Fruit fly (Drosophila melanogaster): Measurements from ENCODE around the gene Acbp2.

dm6 chr3L:7128214-7129008 is 3.3 kb upstream of the Acbp2 start, which contains the start of the genes Acbp4 and Acbp6:
- TF ChIP-seq gl (tag; optimal IDR thresholded peaks at IDR 0.05): no peak
- TF ChIP-seq CG15710 (tag; optimal IDR thresholded peaks at IDR 0.05): no peak
- TF ChIP-seq CG8159 (tag; optimal IDR thresholded peaks at IDR 0.05): no peak
- TF ChIP-seq Snoo (tag; optimal IDR thresholded peaks at IDR 0.05): no peak
- TF ChIP-seq Pif1B (GFP tag; optimal IDR thresholded peaks at IDR 0.05): no peak
- TF ChIP-seq CG13204 (GFP tag; optimal IDR thresholded peaks at IDR 0.05): no peak
- no peak for TF ChIP-seq CG14655 (GFP tag; optimal IDR thresholded peaks at IDR 0.05)
- TF ChIP-seq CG9948 (tag; optimal IDR thresholded peaks at IDR 0.05): no peak
- TF ChIP-seq fd96Ca (GFP tag; IDR thresholded peaks at IDR 0.05): no peak
